Fruit fly (Drosophila melanogaster): ENCODE data around the gene CG31517.
A peak's percentile ranks its signal among the peaks of the same experiment; 100 is the strongest.

The CG31517 gene

dm6 chr3R:13984922-13985581 lies 36.8 kb downstream of the CG31517 start (continued):
- TF ChIP-seq dm (GFP tag; optimal IDR thresholded peaks at IDR 0.05) (peak; percentile 49), kah (GFP tag; optimal IDR thresholded peaks at IDR 0.05) (peak; percentile 0), CG32767 (GFP tag; IDR thresholded peaks at IDR 0.05) (peak; percentile 47; the same call in 1 of the 2 replicates), dysf (GFP tag; IDR thresholded peaks at IDR 0.05) (peak; percentile 57; the same call in 2 of the 3 replicates), CG1024 (GFP tag; IDR thresholded peaks at IDR 0.05) (peak; percentile 59), CG12219 (GFP tag; optimal IDR thresholded peaks at IDR 0.05) (peak; percentile 53), chm (GFP tag; IDR thresholded peaks at IDR 0.05) (peak; percentile 67; the same call in 1 of the 2 replicates), CG11696 (GFP tag; IDR thresholded peaks at IDR 0.05) (peak; percentile 63; the same call in 1 of the 2 replicates), Sox100B (GFP tag; optimal IDR thresholded peaks at IDR 0.05) (peak; percentile 46), Blimp-1 (GFP tag; optimal IDR thresholded peaks at IDR 0.05) (peak; percentile 75), MBD-R2 (GFP tag; IDR thresholded peaks at IDR 0.05) (no peak), tap (tag; optimal IDR thresholded peaks at IDR 0.05) (peak; percentile 64), tin (GFP tag; optimal IDR thresholded peaks at IDR 0.05) (peak; percentile 75), gem (tag; optimal IDR thresholded peaks at IDR 0.05) (peak; percentile 89), CG13894 (tag; optimal IDR thresholded peaks at IDR 0.05) (no peak), Ets65A (GFP tag) (peak; percentile 83), jing (GFP tag; optimal IDR thresholded peaks at IDR 0.05) (peak; percentile 39), CG12659 (GFP tag; optimal IDR thresholded peaks at IDR 0.05) (peak; percentile 19), maf-S (GFP tag; optimal IDR thresholded peaks at IDR 0.05) (peak; percentile 49), Dad (GFP tag; optimal IDR thresholded peaks at IDR 0.05) (peak; percentile 47), hkb (optimal IDR thresholded peaks at IDR 0.05) (no peak), hkb (GFP tag; IDR thresholded peaks at IDR 0.05) (peak; percentile 63), bsh (GFP tag; optimal IDR thresholded peaks at IDR 0.05) (peak; percentile 75 to 80), yki (optimal IDR thresholded peaks at IDR 0.05) (no peak), CG17328 (GFP tag; IDR thresholded peaks at IDR 0.05) (peak; percentile 84), CG3847 (GFP tag; IDR thresholded peaks at IDR 0.05) (peak; percentile 37; the same call in 1 of the 2 replicates), Xrp1 (GFP tag; IDR thresholded peaks at IDR 0.05) (peak; percentile 89), oc (tag; optimal IDR thresholded peaks at IDR 0.05) (peak; percentile 54), CG11695 (GFP tag; IDR thresholded peaks at IDR 0.05) (peak; percentile 59; the same call in 2 of the 3 replicates), CG4360 (GFP tag; IDR thresholded peaks at IDR 0.05) (peak; percentile 83), CG14710 (tag; optimal IDR thresholded peaks at IDR 0.05) (peak; percentile 89), slp2 (GFP tag; optimal IDR thresholded peaks at IDR 0.05) (peak; percentile 63), CG9932 (GFP tag; IDR thresholded peaks at IDR 0.05) (no peak), dmrt99B (tag; optimal IDR thresholded peaks at IDR 0.05) (peak; percentile 76), Neu2 (GFP tag; optimal IDR thresholded peaks at IDR 0.05; ENCODE audit: borderline replicate concordance) (peak; percentile 70), pnt (GFP tag; optimal IDR thresholded peaks at IDR 0.05) (peak; percentile 72), Dek (tag; optimal IDR thresholded peaks at IDR 0.05) (peak; percentile 20), ewg (GFP tag; optimal IDR thresholded peaks at IDR 0.05) (peak; percentile 43), wor (GFP tag; IDR thresholded peaks at IDR 0.05) (0 out of 2 replicates have a peak, but pooled peaks have one; percentile 31), CG11456 (GFP tag; IDR thresholded peaks at IDR 0.05) (peak; percentile 44; the same call in 1 of the 3 replicates), Fer3 (tag; optimal IDR thresholded peaks at IDR 0.05) (peak; percentile 3), Hr78 (GFP tag; optimal IDR thresholded peaks at IDR 0.05) (no peak), CG11093 (GFP tag; IDR thresholded peaks at IDR 0.05) (peak; percentile 39; the same call in 1 of the 3 replicates), CG11398 (GFP tag; optimal IDR thresholded peaks at IDR 0.05) (peak; percentile 9), CG6272 (GFP tag; IDR thresholded peaks at IDR 0.05) (peak; percentile 36; the same call in 1 of the 2 replicates), Optix (GFP tag; IDR thresholded peaks at IDR 0.05) (peak; percentile 48; the same call in 1 of the 3 replicates), Elba2 (GFP tag; optimal IDR thresholded peaks at IDR 0.05) (peak; percentile 69), CG10147 (GFP tag; optimal IDR thresholded peaks at IDR 0.05) (peak; percentile 49), otp (GFP tag; IDR thresholded peaks at IDR 0.05) (peak; percentile 47; the same call in 2 of the 3 replicates), NC2β (GFP tag; optimal IDR thresholded peaks at IDR 0.05) (peak; percentile 77)

Measured in whole organism, embryonic.